Worm (Caenorhabditis elegans): ENCODE data around the gene hmg-12.

hmg-12 gene

DNA sequence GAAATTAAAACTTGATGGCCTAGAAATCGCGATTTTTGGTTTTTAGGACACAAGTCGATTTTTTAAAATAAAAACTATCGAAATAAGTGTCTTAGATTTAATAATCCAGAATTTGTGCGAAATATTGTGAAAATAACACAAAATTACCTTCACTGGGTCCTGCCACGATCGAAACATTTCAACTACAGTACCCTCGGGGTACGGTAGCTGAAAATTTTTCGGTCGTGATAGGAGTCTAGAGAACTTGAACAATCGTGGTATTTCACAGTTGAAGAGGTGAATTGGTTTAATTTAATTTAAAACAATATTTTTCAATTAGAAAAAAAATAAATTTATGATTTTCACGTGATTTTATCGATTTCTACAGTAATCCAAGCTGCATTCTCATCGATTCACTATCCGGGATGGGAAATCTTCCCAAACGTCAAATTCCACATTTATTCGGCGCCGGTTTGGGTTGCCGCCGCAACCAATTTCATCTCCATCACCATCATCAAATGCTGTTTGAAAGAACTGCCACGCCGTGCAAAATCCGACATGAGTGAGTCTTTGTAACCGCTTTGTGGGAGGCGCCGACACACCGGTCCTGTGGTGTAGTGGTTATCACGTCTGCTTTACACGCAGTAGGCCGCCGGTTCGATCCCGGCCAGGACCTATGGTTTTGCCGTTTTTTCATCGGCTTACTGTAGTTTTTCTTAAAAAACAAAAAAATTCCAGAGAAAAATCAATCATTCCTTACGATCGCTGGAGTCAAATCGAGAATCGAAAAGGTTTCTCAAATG is 42.7 kb downstream of the hmg-12 start (continued):
- no peak for TF ChIP-seq Y105C5A.15 (GFP tag; IDR thresholded peaks at IDR 0.05)
- TF ChIP-seq ceh-44 (GFP tag; IDR thresholded peaks at IDR 0.05), result no peak
- no peak for TF ChIP-seq Y5F2A.4 (GFP tag; optimal IDR thresholded peaks at IDR 0.05)
- TF ChIP-seq lin-39 (tag; optimal IDR thresholded peaks at IDR 0.05), result no peak
- no peak for TF ChIP-seq nhr-77 (tag; optimal IDR thresholded peaks at IDR 0.05)
- TF ChIP-seq duxl-1 (tag; optimal IDR thresholded peaks at IDR 0.05; ENCODE audit: poor library complexity), result no peak
- 0 out of 2 replicates have a peak, but pooled peaks have one; percentile 17 for TF ChIP-seq mdt-29 (GFP tag; IDR thresholded peaks at IDR 0.05)
- no peak for TF ChIP-seq mdl-1 (tag; optimal IDR thresholded peaks at IDR 0.05)
- TF ChIP-seq R02D3.7 (tag; optimal IDR thresholded peaks at IDR 0.05), result no peak
- no peak for TF ChIP-seq nhr-102 (tag; optimal IDR thresholded peaks at IDR 0.05)
- TF ChIP-seq daf-16 (GFP tag; optimal IDR thresholded peaks at IDR 0.05), result no peak
- peak; percentile 41 for TF ChIP-seq daf-16 (tag; optimal IDR thresholded peaks at IDR 0.05)
- no peak for TF ChIP-seq attf-4 (tag; optimal IDR thresholded peaks at IDR 0.05)
- no peak for TF ChIP-seq F26F4.8 (GFP tag; conservative IDR thresholded peaks at IDR 0.05)
- no peak for TF ChIP-seq ceh-32 (tag; optimal IDR thresholded peaks at IDR 0.05; ENCODE audit: poor library complexity)
- TF ChIP-seq arid-1 (GFP tag; conservative IDR thresholded peaks at IDR 0.05), result 0 out of 2 replicates have a peak, but pooled peaks have one; percentile 34
- peak; percentile 33 for TF ChIP-seq nhr-25 (tag; optimal IDR thresholded peaks at IDR 0.05; ENCODE audit: borderline replicate concordance, insufficient read depth)
- no peak for TF ChIP-seq lim-7 (GFP tag; IDR thresholded peaks at IDR 0.05)
- TF ChIP-seq mes-2 (tag; optimal IDR thresholded peaks at IDR 0.05; ENCODE audit: poor library complexity, severe bottlenecking), result no peak
- TF ChIP-seq skn-1 (tag; optimal IDR thresholded peaks at IDR 0.05), result no peak
- TF ChIP-seq vab-7 (GFP tag; IDR thresholded peaks at IDR 0.05), result 0 out of 2 replicates have a peak, but pooled peaks have one; percentile 47
- TF ChIP-seq Y48G9A.11 (GFP tag; IDR thresholded peaks at IDR 0.05), result no peak
- TF ChIP-seq fkh-10 (GFP tag; optimal IDR thresholded peaks at IDR 0.05), result peak; percentile 49
- no peak for TF ChIP-seq snpc-4 (tag; optimal IDR thresholded peaks at IDR 0.05)
- no peak for TF ChIP-seq tag-97 (GFP tag; IDR thresholded peaks at IDR 0.05)
- TF ChIP-seq nhr-42 (GFP tag; IDR thresholded peaks at IDR 0.05), result no peak
- no peak for TF ChIP-seq sdz-12 (GFP tag; optimal IDR thresholded peaks at IDR 0.05)
- peak; percentile 4 for TF ChIP-seq spr-1 (tag; optimal IDR thresholded peaks at IDR 0.05)
- no peak for TF ChIP-seq gei-8 (GFP tag; optimal IDR thresholded peaks at IDR 0.05)
- TF ChIP-seq daf-8 (GFP tag; IDR thresholded peaks at IDR 0.05), result no peak
- TF ChIP-seq dmd-9 (GFP tag; IDR thresholded peaks at IDR 0.05), result no peak
- TF ChIP-seq nhr-48 (tag; optimal IDR thresholded peaks at IDR 0.05), result no peak
- peak in 1 of 2 experiments; percentile 60 for TF ChIP-seq unc-62 (GFP tag; optimal IDR thresholded peaks at IDR 0.05 in 1 of 2)
- TF ChIP-seq unc-62 (tag; optimal IDR thresholded peaks at IDR 0.05), result no peak
- no peak for TF ChIP-seq dmd-8 (GFP tag; IDR thresholded peaks at IDR 0.05)
- peak in 1 of 2 experiments; percentile 53 for TF ChIP-seq lsy-2 (tag; optimal IDR thresholded peaks at IDR 0.05)
- peak; percentile 68 for TF ChIP-seq mep-1 (tag; optimal IDR thresholded peaks at IDR 0.05)
- TF ChIP-seq nhr-28 (tag; optimal IDR thresholded peaks at IDR 0.05), result peak; percentile 1
- TF ChIP-seq aha-1 (tag), result peak; percentile 73
- TF ChIP-seq daf-19 (GFP tag; conservative IDR thresholded peaks at IDR 0.05), result no peak
- no peak for TF ChIP-seq nhr-6 (tag; optimal IDR thresholded peaks at IDR 0.05)
- no peak for TF ChIP-seq pqm-1 (tag; optimal IDR thresholded peaks at IDR 0.05)
- TF ChIP-seq nhr-41 (GFP tag; IDR thresholded peaks at IDR 0.05), result no peak
- peak; percentile 19 for TF ChIP-seq lir-3 (tag; optimal IDR thresholded peaks at IDR 0.05)
- no peak for TF ChIP-seq lin-15B (tag; optimal IDR thresholded peaks at IDR 0.05)
- peak; percentile 76 for TF ChIP-seq hmg-1.1 (GFP tag; IDR thresholded peaks at IDR 0.05)
- TF ChIP-seq dve-1 (tag; optimal IDR thresholded peaks at IDR 0.05; ENCODE audit: insufficient read depth), result peak; percentile 39
- TF ChIP-seq ctbp-1 (GFP tag; IDR thresholded peaks at IDR 0.05), result no peak
- no peak for TF ChIP-seq madf-5 (GFP tag; IDR thresholded peaks at IDR 0.05)
- TF ChIP-seq nhr-237 (tag; optimal IDR thresholded peaks at IDR 0.05), result no peak

All from whole organism, L4 larva.